Worm (Caenorhabditis elegans) whole organism, L4/young adult: ENCODE measurements around the gene gtl-2.

ENCODE experiments used
- W03F9.2 ChIP-seq: fragments of 150-350 bp; optimal IDR thresholded peaks from 2 replicates; lab custom pipeline; 2014; ENCODE audit warnings: missing biosample characterization, missing genetic modification characterization
- dao-5 ChIP-seq: sonication (generic microtip); optimal IDR thresholded peaks from 2 replicates; lab custom pipeline; 2016; ENCODE audit warnings: missing genotype, missing genetic modification characterization, moderate library complexity, missing compliant biosample characterization
- him-1 ChIP-seq: sonication (generic microtip); optimal IDR thresholded peaks from 2 replicates; lab custom pipeline; 2016; ENCODE audit warnings: missing genotype, missing genetic modification reagents, missing genetic modification characterization, missing compliant biosample characterization

DNA sequence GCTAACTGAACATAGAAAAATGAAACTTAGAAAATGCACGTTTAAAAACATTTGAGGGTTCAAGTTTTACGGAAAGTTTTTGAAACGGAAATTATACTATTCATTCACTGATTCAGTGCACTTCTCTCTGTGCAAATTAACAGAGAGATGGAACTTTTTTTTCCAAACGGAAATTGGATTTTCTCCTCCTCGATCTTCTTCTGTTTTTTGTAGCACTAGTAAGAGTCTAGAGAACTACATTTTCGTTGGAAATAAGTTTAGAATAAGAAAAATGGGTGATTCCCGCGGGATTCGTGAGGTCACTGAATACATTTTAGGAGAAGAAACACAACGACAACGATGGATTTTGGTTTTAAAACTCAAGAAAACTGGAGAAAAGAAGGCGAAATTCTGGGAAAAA lies 37.5 kb upstream of the gtl-2 start:
- TF ChIP-seq W03F9.2 (tag; lab: Kevin White, UChicago) (no peak), him-1 (tag; lab: Kevin White, UChicago) (no peak), dao-5 (no peak)
